Fruit fly (Drosophila melanogaster): ENCODE results near the gene CG34124.

Gene CG34124

dm6 chr2L:5009306-5010030 lies 51.3 kb downstream of the CG34124 start, which contains the start of gene Rtnl1 (continued):
- TF ChIP-seq CG8089 (GFP tag; optimal IDR thresholded peaks at IDR 0.05) (no peak), en (GFP tag; optimal IDR thresholded peaks at IDR 0.05) (no peak), Trl (optimal IDR thresholded peaks at IDR 0.05) (no peak), Trl (GFP tag; optimal IDR thresholded peaks at IDR 0.05) (peak; percentile 22), CG9932 (GFP tag; IDR thresholded peaks at IDR 0.05) (peak; percentile 75), CG8944 (GFP tag; optimal IDR thresholded peaks at IDR 0.05) (no peak), CG9876 (GFP tag; optimal IDR thresholded peaks at IDR 0.05) (peak; percentile 59), NC2α (GFP tag; optimal IDR thresholded peaks at IDR 0.05) (no peak), lilli (GFP tag; optimal IDR thresholded peaks at IDR 0.05) (peak; percentile 32), esg (GFP tag; conservative IDR thresholded peaks at IDR 0.05) (no peak), HmgZ (tag; optimal IDR thresholded peaks at IDR 0.05) (peak; percentile 87), H2.0 (GFP tag; IDR thresholded peaks at IDR 0.05) (no peak), wdn (GFP tag; IDR thresholded peaks at IDR 0.05) (no peak), Sox100B (GFP tag; optimal IDR thresholded peaks at IDR 0.05) (no peak), ind (GFP tag; optimal IDR thresholded peaks at IDR 0.05) (peak; percentile 11), CG8281 (tag; optimal IDR thresholded peaks at IDR 0.05) (no peak), tgo (GFP tag; IDR thresholded peaks at IDR 0.05) (no peak), CG6272 (GFP tag; IDR thresholded peaks at IDR 0.05) (0 out of 2 replicates have a peak, but pooled peaks have one; percentile 46), CG7987 (GFP tag; optimal IDR thresholded peaks at IDR 0.05) (peak; percentile 56), CG14050 (GFP tag; IDR thresholded peaks at IDR 0.05) (no peak), CrebB (tag; optimal IDR thresholded peaks at IDR 0.05) (peak; percentile 17), ci (GFP tag; IDR thresholded peaks at IDR 0.05) (peak; percentile 57; the same call in 2 of the 3 replicates), crp (GFP tag; optimal IDR thresholded peaks at IDR 0.05) (peak in 1 of 2 experiments; percentile 77), CG7928 (GFP tag; optimal IDR thresholded peaks at IDR 0.05) (peak; percentile 49), CG9797 (GFP tag; optimal IDR thresholded peaks at IDR 0.05) (peak; percentile 80), Mes4 (GFP tag; optimal IDR thresholded peaks at IDR 0.05) (no peak), CG4328 (GFP tag; optimal IDR thresholded peaks at IDR 0.05) (no peak), otp (GFP tag; IDR thresholded peaks at IDR 0.05) (no peak), dysf (GFP tag; IDR thresholded peaks at IDR 0.05) (0 out of 3 replicates have a peak, but pooled peaks have one; percentile 12), tna (GFP tag; IDR thresholded peaks at IDR 0.05; ENCODE audit: partially characterized antibody) (peak; percentile 90), CG12104 (GFP tag; optimal IDR thresholded peaks at IDR 0.05) (no peak), MTF-1 (GFP tag; optimal IDR thresholded peaks at IDR 0.05; ENCODE audit: borderline replicate concordance) (no peak), HmgD (GFP tag; optimal IDR thresholded peaks at IDR 0.05) (peak; percentile 88), CG4360 (GFP tag; IDR thresholded peaks at IDR 0.05) (no peak), Gsc (GFP tag; IDR thresholded peaks at IDR 0.05) (no peak), bsh (GFP tag; optimal IDR thresholded peaks at IDR 0.05) (no peak), fu2 (GFP tag; optimal IDR thresholded peaks at IDR 0.05) (no peak), repo (GFP tag; optimal IDR thresholded peaks at IDR 0.05) (peak; percentile 26), CG17186 (GFP tag; optimal IDR thresholded peaks at IDR 0.05) (peak; percentile 59), ATbp (GFP tag; optimal IDR thresholded peaks at IDR 0.05) (no peak), Deaf1 (tag; optimal IDR thresholded peaks at IDR 0.05) (peak; percentile 29), ara (GFP tag; IDR thresholded peaks at IDR 0.05) (no peak), CG10274 (GFP tag; optimal IDR thresholded peaks at IDR 0.05) (no peak), Hmr (GFP tag; optimal IDR thresholded peaks at IDR 0.05) (peak; percentile 73), lmd (GFP tag; IDR thresholded peaks at IDR 0.05) (no peak), CG1233 (GFP tag; optimal IDR thresholded peaks at IDR 0.05) (no peak), CG1603 (tag; optimal IDR thresholded peaks at IDR 0.05) (peak; percentile 88), NFAT (GFP tag; IDR thresholded peaks at IDR 0.05) (peak; percentile 53; the same call in 1 of the 2 replicates), vnd (GFP tag; IDR thresholded peaks at IDR 0.05; ENCODE audit: partially characterized antibody) (peak; percentile 80), CG31441 (GFP tag; IDR thresholded peaks at IDR 0.05) (no peak)

All from whole organism, embryonic.